Worm (Caenorhabditis elegans) whole organism, late embryonic: ENCODE measurements around the gene K05F1.6.

Experiments
- ahr-1 ChIP-seq: sonication (generic microtip); optimal IDR thresholded peaks from 2 replicates; lab custom pipeline; 2016; ENCODE audit warnings: missing genetic modification characterization, missing compliant biosample characterization
- ama-1 ChIP-seq: fragments of 150-350 bp; optimal IDR thresholded peaks from 2 replicates; lab custom pipeline; 2014
- ceh-18 ChIP-seq: sonication (generic microtip); optimal IDR thresholded peaks from 2 replicates; lab custom pipeline; 2016; ENCODE audit warnings: missing genetic modification characterization, missing compliant biosample characterization
- ceh-19 ChIP-seq: fragments of 200-800 bp; sonication (Bioruptor generic); optimal IDR thresholded peaks from 2 replicates; lab custom pipeline; 2018; ENCODE audit warnings: mild to moderate bottlenecking, missing genetic modification characterization, missing compliant biosample characterization
- ceh-24 ChIP-seq: sonication (generic microtip); optimal IDR thresholded peaks from 2 replicates; lab custom pipeline; 2016; ENCODE audit warnings: mild to moderate bottlenecking, missing genetic modification characterization, missing compliant biosample characterization
- dve-1 ChIP-seq: sonication (generic microtip); optimal IDR thresholded peaks from 2 replicates; lab custom pipeline; 2017; ENCODE audit warnings: antibody characterized with exemption, mild to moderate bottlenecking, missing genetic modification characterization, missing compliant biosample characterization
- hlh-13 ChIP-seq: fragments of 200-800 bp; sonication (Bioruptor generic); optimal IDR thresholded peaks from 2 replicates; lab custom pipeline; 2018; ENCODE audit warnings: mild to moderate bottlenecking, missing genetic modification characterization, missing compliant biosample characterization
- hlh-30 ChIP-seq: sonication (generic microtip); optimal IDR thresholded peaks from 2 replicates; lab custom pipeline; 2017; ENCODE audit warnings: antibody characterized with exemption, missing genetic modification characterization, missing compliant biosample characterization; ENCODE audit not compliant: insufficient read depth
- lim-6 ChIP-seq: sonication (generic microtip); optimal IDR thresholded peaks from 2 replicates; lab custom pipeline; 2016; ENCODE audit warnings: missing genetic modification characterization, missing compliant biosample characterization
- odd-2 ChIP-seq: sonication (generic microtip); optimal IDR thresholded peaks from 2 replicates; lab custom pipeline; 2017; ENCODE audit warnings: antibody characterized with exemption, mild to moderate bottlenecking, missing genetic modification characterization, missing compliant biosample characterization
- unc-3 ChIP-seq, 2 experiments: fragments of 200-800 bp in 1 of 2; sonication (Bioruptor generic) in 1 of 2; sonication (generic microtip) in 1 of 2; conservative IDR thresholded peaks in 1 of 2; optimal IDR thresholded peaks in 1 of 2; 2 replicates each; pipeline versions ENCODE4 v1.3.6 to Lab custom; 2016 to 2022; ENCODE audit warnings: missing compliant biosample characterization in 2 of 2, missing genetic modification characterization in 2 of 2, missing genetic modification reagents in 1 of 2

- TF ChIP-seq ceh-24 (tag; lab: Kevin White, UChicago) (no peak), lim-6 (no peak), odd-2 (tag; lab: Kevin White, UChicago) (no peak), dve-1 (tag; lab: Kevin White, UChicago) (no peak), ama-1 (lab: Kevin White, UChicago) (no peak), hlh-30 (no peak), unc-3 (GFP tag; conservative IDR thresholded peaks at IDR 0.05; lab: Robert Waterston, UW) (no peak), unc-3 (tag; optimal IDR thresholded peaks at IDR 0.05; lab: Kevin White, UChicago) (no peak), ceh-19 (GFP tag; lab: Kevin White, UChicago) (no peak), ahr-1 (tag; lab: Kevin White, UChicago) (no peak), hlh-13 (GFP tag; lab: Kevin White, UChicago) (no peak), ceh-18 (tag; lab: Kevin White, UChicago) (peak; percentile 46)
Measured at ce11 chrII:5779866-5780265, 2.5 kb upstream of the K05F1.6 start.
